Fruit fly (Drosophila melanogaster): ENCODE results near the gene Kaz1-ORFB.

- TF ChIP-seq EcR (GFP tag; optimal IDR thresholded peaks at IDR 0.05) (no peak), usp (GFP tag; optimal IDR thresholded peaks at IDR 0.05) (no peak), psq (optimal IDR thresholded peaks at IDR 0.05) (no peak), pan (optimal IDR thresholded peaks at IDR 0.05) (no peak), CG8478 (optimal IDR thresholded peaks at IDR 0.05) (no peak)
These were observed 16.4 kb upstream of the Kaz1-ORFB start, which contains the start of the genes rno and mri for dm6 chr3L:199754-200596.
